Fruit fly (Drosophila melanogaster): ENCODE measurements around the gene Efa6.

dm6 chr3R:22580546-22580945 is 7.0 kb upstream of the Efa6 start, which contains the start of gene CSN6:
- TF ChIP-seq h (GFP tag; optimal IDR thresholded peaks at IDR 0.05) (no peak), dl (GFP tag; optimal IDR thresholded peaks at IDR 0.05; ENCODE audit: insufficient read depth in 1 of 2, partially characterized antibody in 2 of 2) (no peak), br (GFP tag; optimal IDR thresholded peaks at IDR 0.05) (no peak)
